Fruit fly (Drosophila melanogaster) whole organism, embryonic: ENCODE data around the gene ham.

ENCODE experiments used
- Blimp-1 ChIP-seq: fragments of 200-800 bp; sonication (Bioruptor generic); optimal IDR thresholded peaks from 3 replicates; lab custom pipeline; 2018; ENCODE audit warnings: missing biosample characterization, missing genetic modification characterization, mild to moderate bottlenecking, moderate library complexity, missing genetic modification reagents
- CG10431 ChIP-seq: fragments of 200-800 bp; sonication (Bioruptor generic); optimal IDR thresholded peaks from 3 replicates; lab custom pipeline; 2018; ENCODE audit warnings: missing biosample characterization, mild to moderate bottlenecking, missing genetic modification characterization
- CG10462 ChIP-seq: fragments of 200-800 bp; sonication (Bioruptor generic); optimal IDR thresholded peaks from 2 replicates; lab custom pipeline; 2016; ENCODE audit warnings: missing biosample characterization, missing genetic modification characterization
- CG13123 ChIP-seq: fragments of 200-800 bp; sonication (Bioruptor generic); optimal IDR thresholded peaks from 2 replicates; lab custom pipeline; 2016; ENCODE audit warnings: missing biosample characterization, missing genetic modification characterization
- CG16779 ChIP-seq: fragments of 200-800 bp; sonication (Bioruptor generic); IDR thresholded peaks from 2 replicates; pipeline ENCODE4 v1.3.6; 2022; ENCODE audit warnings: missing biosample characterization, missing genetic modification characterization
- CG7271 ChIP-seq: fragments of 200-800 bp; sonication (Bioruptor generic); optimal IDR thresholded peaks from 2 replicates; lab custom pipeline; 2018; ENCODE audit warnings: missing biosample characterization, mild to moderate bottlenecking, missing genetic modification characterization, moderate library complexity
- HLH3B ChIP-seq: fragments of 200-800 bp; sonication (Bioruptor generic); IDR thresholded peaks from 2 replicates; pipeline ENCODE4 v1.3.6; 2022; ENCODE audit warnings: missing biosample characterization, missing genetic modification characterization
- caup ChIP-seq: fragments of 200-800 bp; sonication (Bioruptor generic); optimal IDR thresholded peaks from 3 replicates; lab custom pipeline; 2017; ENCODE audit warnings: missing biosample characterization, mild to moderate bottlenecking, missing genetic modification characterization, moderate library complexity; ENCODE audit not compliant: severe bottlenecking
- pan ChIP-seq, 4 experiments: fragments of >200 bp in 3 of 4; fragments of 200-800 bp in 1 of 4; sonication (Bioruptor generic) in 1 of 4; optimal IDR thresholded peaks in 3 of 4; IDR thresholded peaks in 1 of 4; 2 replicates each; pipeline versions ENCODE4 v1.3.6 to Lab custom; 2017 to 2022; ENCODE audit warnings: missing biosample characterization in 2 of 4, missing genetic modification characterization in 2 of 4, mixed read lengths in 1 of 4
- yki ChIP-seq: fragments of >200 bp; optimal IDR thresholded peaks from 3 replicates; lab custom pipeline; 2018

- TF ChIP-seq HLH3B (GFP tag; lab: Robert Waterston, UW) (no peak), CG16779 (no peak), Blimp-1 (GFP tag; lab: Kevin White, UChicago) (no peak), CG10462 (GFP tag; lab: Kevin White, UChicago) (no peak), pan (optimal IDR thresholded peaks at IDR 0.05; lab: Kevin White, UChicago) (no peak), pan (GFP tag; optimal IDR thresholded peaks at IDR 0.05 in 1 of 2, IDR thresholded peaks at IDR 0.05 in 1 of 2) (no peak), yki (lab: Kevin White, UChicago) (no peak), CG7271 (tag; lab: Kevin White, UChicago) (no peak), CG13123 (GFP tag; lab: Kevin White, UChicago) (no peak), caup (GFP tag; lab: Kevin White, UChicago) (no peak), CG10431 (GFP tag; lab: Kevin White, UChicago) (no peak)
These were observed 39.5 kb downstream of the ham start for dm6 chr2L:18753242-18753641.
